Worm (Caenorhabditis elegans): ENCODE data around the gene H38K22.6.
A peak's percentile ranks its signal among the peaks of the same experiment; 100 is the strongest.

The H38K22.6 gene

ce11 chrIII:4284732-4285165, 35.5 kb upstream of the H38K22.6 start (continued):
- no peak for TF ChIP-seq ztf-1 (GFP tag; conservative IDR thresholded peaks at IDR 0.05)
- no peak for TF ChIP-seq lin-11 (tag; optimal IDR thresholded peaks at IDR 0.05)
- no peak for TF ChIP-seq R02D3.7 (tag; optimal IDR thresholded peaks at IDR 0.05)
- no peak for TF ChIP-seq ceh-82 (tag; optimal IDR thresholded peaks at IDR 0.05)
- TF ChIP-seq lin-39 (tag; optimal IDR thresholded peaks at IDR 0.05), result no peak
- peak; percentile 87 for TF ChIP-seq nhr-21 (tag; optimal IDR thresholded peaks at IDR 0.05)
- peak in 1 of 2 experiments; percentile 82 for TF ChIP-seq mdl-1 (tag; optimal IDR thresholded peaks at IDR 0.05)

DNA sequence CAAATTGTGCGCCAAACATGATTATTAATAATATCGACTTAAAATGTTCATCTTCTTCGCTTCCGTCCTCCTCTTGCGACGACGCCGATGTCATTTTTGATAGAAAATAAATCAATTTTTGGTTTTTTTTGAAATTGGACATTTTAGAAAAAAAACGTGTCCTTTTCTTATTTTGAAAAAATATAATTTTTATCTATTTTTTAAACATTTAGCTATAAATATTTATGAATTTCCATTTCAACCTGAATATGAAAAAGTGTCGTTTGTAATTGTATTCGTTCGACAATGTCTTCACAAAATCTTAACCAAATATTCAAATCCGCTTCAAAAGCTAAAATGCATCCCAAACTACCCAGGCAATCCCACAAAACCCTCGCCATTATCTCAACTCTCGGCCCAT, 32.8 kb upstream of the H38K22.6 start, which contains the start of gene R10E4.3:
TSS of gene R10E4.3 (minus strand) at position 101 of the 400 bp plus-strand sequence.
- TF ChIP-seq nhr-21 (tag; optimal IDR thresholded peaks at IDR 0.05), result no peak
- TF ChIP-seq lin-13 (GFP tag; optimal IDR thresholded peaks at IDR 0.05), result no peak
- TF ChIP-seq crh-2 (tag; optimal IDR thresholded peaks at IDR 0.05), result no peak
- no peak for TF ChIP-seq gmeb-1 (tag; optimal IDR thresholded peaks at IDR 0.05)

ce11 chrIII:4289952-4290351, 30.3 kb upstream of the H38K22.6 start:
- no peak for TF ChIP-seq ztf-4 (tag; optimal IDR thresholded peaks at IDR 0.05)
- no peak for TF ChIP-seq Y55F3AM.14 (GFP tag; optimal IDR thresholded peaks at IDR 0.05)
- TF ChIP-seq lsy-2 (tag; optimal IDR thresholded peaks at IDR 0.05), result no peak
- no peak for TF ChIP-seq mbf-1 (tag; optimal IDR thresholded peaks at IDR 0.05)
- no peak for TF ChIP-seq ama-1 (optimal IDR thresholded peaks at IDR 0.05)
- no peak for TF ChIP-seq ceh-16 (tag; optimal IDR thresholded peaks at IDR 0.05)
- no peak for TF ChIP-seq F13H6.1 (tag; optimal IDR thresholded peaks at IDR 0.05)
- TF ChIP-seq nhr-12 (tag; optimal IDR thresholded peaks at IDR 0.05), result no peak
- TF ChIP-seq skn-1 (tag; optimal IDR thresholded peaks at IDR 0.05), result no peak
- TF ChIP-seq sma-3 (GFP tag; optimal IDR thresholded peaks at IDR 0.05), result no peak
- TF ChIP-seq nhr-25 (tag; optimal IDR thresholded peaks at IDR 0.05), result no peak
- no peak for TF ChIP-seq lin-11 (tag; optimal IDR thresholded peaks at IDR 0.05)
- no peak for TF ChIP-seq gmeb-1 (tag; optimal IDR thresholded peaks at IDR 0.05)
- no peak for TF ChIP-seq lin-39 (tag; optimal IDR thresholded peaks at IDR 0.05)
- TF ChIP-seq nhr-23 (tag; optimal IDR thresholded peaks at IDR 0.05), result no peak
- TF ChIP-seq ztf-1 (GFP tag; conservative IDR thresholded peaks at IDR 0.05), result no peak
- TF ChIP-seq ZK546.5 (tag; optimal IDR thresholded peaks at IDR 0.05), result no peak

DNA sequence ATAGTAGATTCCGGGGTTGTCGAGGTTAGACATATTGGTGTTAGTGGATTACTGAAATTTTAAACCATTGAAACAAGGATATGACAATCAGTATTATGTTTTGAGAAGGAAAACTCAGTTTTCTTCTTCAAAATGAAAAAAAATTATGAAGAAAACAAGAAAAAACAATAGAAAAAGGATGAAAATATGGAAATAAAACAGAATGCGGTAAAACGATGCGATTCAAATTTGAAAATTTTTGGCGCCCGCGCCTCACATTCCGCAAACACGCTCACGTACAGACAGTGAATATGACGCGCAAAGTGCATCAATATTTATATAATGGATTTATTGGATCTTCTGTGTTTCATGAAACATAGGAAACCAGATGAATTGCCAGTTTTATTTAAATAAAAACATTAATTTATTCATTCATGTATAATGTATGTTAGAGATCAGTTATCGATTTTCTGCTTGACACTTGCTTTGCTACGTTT, 29.0 kb upstream of the H38K22.6 start, which contains the start of gene mcm-5:
TSS of gene mcm-5 (minus strand) at position 51 of the 476 bp plus-strand sequence.
- TF ChIP-seq nhr-25 (tag; optimal IDR thresholded peaks at IDR 0.05), result no peak
- TF ChIP-seq F13H6.1 (tag; optimal IDR thresholded peaks at IDR 0.05), result no peak
- no peak for TF ChIP-seq unc-39 (tag; optimal IDR thresholded peaks at IDR 0.05)
- peak; percentile 8 for TF ChIP-seq crh-2 (tag; optimal IDR thresholded peaks at IDR 0.05)
- no peak for TF ChIP-seq nhr-129 (tag; optimal IDR thresholded peaks at IDR 0.05)
- no peak for TF ChIP-seq nhr-12 (tag; optimal IDR thresholded peaks at IDR 0.05)
- TF ChIP-seq ceh-82 (tag; optimal IDR thresholded peaks at IDR 0.05), result no peak
- peak in 1 of 2 experiments; percentile 48 for TF ChIP-seq lsy-2 (tag; optimal IDR thresholded peaks at IDR 0.05)
- no peak for TF ChIP-seq ztf-4 (tag; optimal IDR thresholded peaks at IDR 0.05)
- TF ChIP-seq sem-4 (tag; optimal IDR thresholded peaks at IDR 0.05), result no peak
- TF ChIP-seq C34F6.9 (tag; optimal IDR thresholded peaks at IDR 0.05), result peak; percentile 66
- TF ChIP-seq ama-1 (optimal IDR thresholded peaks at IDR 0.05), result no peak
- peak; percentile 70 for TF ChIP-seq unc-55 (GFP tag; optimal IDR thresholded peaks at IDR 0.05)
- peak; percentile 70 for TF ChIP-seq gmeb-1 (tag; optimal IDR thresholded peaks at IDR 0.05)
- TF ChIP-seq elt-3 (tag; optimal IDR thresholded peaks at IDR 0.05), result no peak

DNA sequence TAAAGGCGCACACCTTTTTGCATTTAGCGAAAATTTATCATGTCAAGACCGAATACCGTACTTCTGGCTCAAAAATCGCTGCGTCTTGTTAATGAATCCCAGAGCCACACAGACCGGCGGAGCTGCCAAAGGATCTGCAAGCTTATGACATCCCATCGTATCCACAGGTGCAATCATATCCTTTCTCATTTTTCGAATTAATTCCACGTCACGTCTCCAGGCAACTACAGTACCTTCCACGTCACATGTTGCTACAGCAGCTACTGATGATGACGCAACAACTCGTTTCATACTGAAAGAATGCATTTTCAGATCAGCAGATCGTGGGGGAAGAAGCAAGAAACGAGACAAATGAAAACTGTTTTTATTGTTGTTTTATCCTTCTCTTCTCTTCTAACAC, 27.1 kb upstream of the H38K22.6 start, which contains the start of gene R10E4.6:
TSS of gene R10E4.6 (plus strand) at position 301 of the 400 bp plus-strand sequence.
- TF ChIP-seq ZK546.5 (tag; optimal IDR thresholded peaks at IDR 0.05) (no peak), nhr-25 (tag; optimal IDR thresholded peaks at IDR 0.05) (no peak), nhr-237 (tag; optimal IDR thresholded peaks at IDR 0.05) (no peak), nhr-11 (tag; optimal IDR thresholded peaks at IDR 0.05) (no peak), C34F6.9 (tag; optimal IDR thresholded peaks at IDR 0.05) (no peak), sma-3 (GFP tag; optimal IDR thresholded peaks at IDR 0.05) (no peak), unc-55 (GFP tag; optimal IDR thresholded peaks at IDR 0.05) (no peak), ceh-82 (tag; optimal IDR thresholded peaks at IDR 0.05) (no peak), sem-4 (tag; optimal IDR thresholded peaks at IDR 0.05) (no peak), crh-2 (tag; optimal IDR thresholded peaks at IDR 0.05) (no peak), elt-3 (tag; optimal IDR thresholded peaks at IDR 0.05) (no peak), dmd-4 (tag; optimal IDR thresholded peaks at IDR 0.05) (no peak)
